Fruit fly (Drosophila melanogaster) whole organism, adult: ENCODE data around the gene Ser12.

Source experiments
- CG11617 ChIP-seq: fragments of 200-800 bp; sonication (Bioruptor generic); optimal IDR thresholded peaks from 2 replicates; lab custom pipeline; 2017; ENCODE audit warnings: mild to moderate bottlenecking, missing biosample characterization, missing genetic modification reagents, missing genetic modification characterization
- CG12768 ChIP-seq: fragments of 200-800 bp; sonication (Bioruptor generic); optimal IDR thresholded peaks from 2 replicates; lab custom pipeline; 2017; ENCODE audit warnings: missing biosample characterization, missing genetic modification characterization, mild to moderate bottlenecking, moderate library complexity, missing genetic modification reagents
- CG1620 ChIP-seq: fragments of 200-800 bp; sonication (Bioruptor generic); optimal IDR thresholded peaks from 2 replicates; lab custom pipeline; 2016; ENCODE audit warnings: missing biosample characterization, missing genetic modification characterization
- CG33017 ChIP-seq: fragments of 200-800 bp; sonication (Bioruptor generic); optimal IDR thresholded peaks from 2 replicates; lab custom pipeline; 2018; ENCODE audit warnings: missing biosample characterization, mild to moderate bottlenecking, missing genetic modification characterization, moderate library complexity
- CG7045 ChIP-seq: fragments of 200-800 bp; sonication (Bioruptor generic); optimal IDR thresholded peaks from 2 replicates; lab custom pipeline; 2017; ENCODE audit warnings: missing biosample characterization, mild to moderate bottlenecking, missing genetic modification characterization
- Crg-1 ChIP-seq: fragments of 200-800 bp; sonication (Bioruptor generic); optimal IDR thresholded peaks from 2 replicates; lab custom pipeline; 2016; ENCODE audit warnings: missing biosample characterization, missing genetic modification characterization
- Hr96 ChIP-seq: fragments of 200-800 bp; sonication (Bioruptor generic); optimal IDR thresholded peaks from 2 replicates; lab custom pipeline; 2016; ENCODE audit warnings: missing biosample characterization, missing genetic modification characterization
- Mnt ChIP-seq: fragments of 200-800 bp; sonication (Bioruptor generic); optimal IDR thresholded peaks from 2 replicates; lab custom pipeline; 2016; ENCODE audit warnings: missing biosample characterization, mild to moderate bottlenecking, missing genetic modification characterization
- bab1 ChIP-seq: fragments of 200-800 bp; sonication (Bioruptor generic); optimal IDR thresholded peaks from 3 replicates; lab custom pipeline; 2019; ENCODE audit warnings: missing biosample characterization, mild to moderate bottlenecking, missing genetic modification characterization, moderate library complexity
- kay ChIP-seq: fragments of 200-800 bp; sonication (Bioruptor generic); peaks from one replicate; lab custom pipeline; 2016; ENCODE audit warnings: missing biosample characterization, missing genetic modification characterization, borderline replicate concordance
- ovo ChIP-seq: fragments of 200-800 bp; sonication (Bioruptor generic); optimal IDR thresholded peaks from 2 replicates; lab custom pipeline; 2016; ENCODE audit warnings: missing biosample characterization, missing genetic modification characterization
- pad ChIP-seq: fragments of 200-800 bp; sonication (Bioruptor generic); optimal IDR thresholded peaks from 3 replicates; lab custom pipeline; 2017; ENCODE audit warnings: missing biosample characterization, missing genetic modification characterization, mild to moderate bottlenecking, moderate library complexity, missing genetic modification reagents
- tj ChIP-seq: fragments of 200-800 bp; sonication (Bioruptor generic); optimal IDR thresholded peaks from 3 replicates; lab custom pipeline; 2017; ENCODE audit warnings: missing biosample characterization, mild to moderate bottlenecking, missing genetic modification characterization, moderate library complexity

DNA sequence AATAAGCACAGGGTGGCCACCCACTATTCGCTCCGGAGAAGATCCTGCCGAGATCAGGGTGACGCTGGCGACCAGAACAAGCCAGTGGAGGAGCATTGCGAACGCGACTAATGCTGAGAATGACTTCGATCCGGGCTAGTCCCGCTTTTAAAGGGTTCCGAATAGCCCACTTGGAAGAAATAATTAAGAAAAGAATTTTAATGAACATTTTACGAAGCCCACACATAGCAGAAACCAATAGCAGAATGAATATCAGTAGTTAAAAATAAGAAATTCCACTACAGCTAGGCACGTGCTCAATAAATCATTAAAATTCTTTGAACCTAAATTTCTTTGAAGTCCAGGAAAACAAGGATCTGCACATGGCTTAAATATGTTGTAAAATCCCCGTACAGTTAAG, at the start of gene Ser12:
- TF ChIP-seq CG33017 (no peak), bab1 (GFP tag; lab: Kevin White, UChicago) (no peak), Mnt (GFP tag; lab: Kevin White, UChicago) (no peak), tj (GFP tag; lab: Kevin White, UChicago) (no peak), Crg-1 (GFP tag; lab: Kevin White, UChicago) (no peak), CG1620 (GFP tag; lab: Kevin White, UChicago) (no peak), Hr96 (GFP tag; lab: Kevin White, UChicago) (no peak), CG12768 (GFP tag; lab: Kevin White, UChicago) (no peak), CG11617 (GFP tag; lab: Kevin White, UChicago) (no peak), CG7045 (GFP tag; lab: Kevin White, UChicago) (no peak), ovo (GFP tag; lab: Kevin White, UChicago) (no peak), kay (GFP tag; lab: Kevin White, UChicago) (no peak), pad (GFP tag; lab: Kevin White, UChicago) (no peak)
